Fruit fly (Drosophila melanogaster) whole organism, embryonic: ENCODE results near the gene Polr3H.

Experiments used
- Abd-B ChIP-seq: fragments of 200-800 bp; sonication (Bioruptor generic); optimal IDR thresholded peaks from 2 replicates; lab custom pipeline; 2018; ENCODE audit warnings: missing biosample characterization, mild to moderate bottlenecking, missing genetic modification characterization, moderate library complexity
- CG10147 ChIP-seq: fragments of 200-800 bp; sonication (Bioruptor generic); optimal IDR thresholded peaks from 2 replicates; lab custom pipeline; 2019; ENCODE audit warnings: missing biosample characterization, mild to moderate bottlenecking, missing genetic modification characterization, moderate library complexity
- CG10959 ChIP-seq: fragments of 200-800 bp; sonication (Bioruptor generic); IDR thresholded peaks from 2 replicates; pipeline ENCODE4 v1.3.6; 2022; ENCODE audit warnings: missing biosample characterization, missing genetic modification characterization
- CG11504 ChIP-seq: fragments of 200-800 bp; sonication (Bioruptor generic); optimal IDR thresholded peaks from 3 replicates; lab custom pipeline; 2019; ENCODE audit warnings: missing biosample characterization, mild to moderate bottlenecking, missing genetic modification characterization, moderate library complexity
- CG11560 ChIP-seq: fragments of 200-800 bp; sonication (Bioruptor generic); IDR thresholded peaks from 3 replicates; pipeline ENCODE4 v1.3.6; 2022; ENCODE audit warnings: missing biosample characterization, missing genetic modification characterization
- CG12155 ChIP-seq: fragments of 200-800 bp; sonication (Bioruptor generic); optimal IDR thresholded peaks from 3 replicates; lab custom pipeline; 2016; ENCODE audit warnings: missing biosample characterization, missing genetic modification characterization
- CG12659 ChIP-seq: fragments of 200-800 bp; sonication (Bioruptor generic); optimal IDR thresholded peaks from 3 replicates; lab custom pipeline; 2017; ENCODE audit warnings: mild to moderate bottlenecking, missing biosample characterization, missing genetic modification reagents, missing genetic modification characterization
- CG14710 ChIP-seq: fragments of 200-800 bp; sonication (Bioruptor generic); optimal IDR thresholded peaks from 3 replicates; lab custom pipeline; 2019; ENCODE audit warnings: missing biosample characterization, mild to moderate bottlenecking, missing genetic modification characterization, moderate library complexity
- CG15073 ChIP-seq: fragments of 200-800 bp; sonication (Bioruptor generic); optimal IDR thresholded peaks from 2 replicates; lab custom pipeline; 2016; ENCODE audit warnings: missing biosample characterization, missing genetic modification characterization
- CG15514 ChIP-seq: fragments of 200-800 bp; sonication (Bioruptor generic); optimal IDR thresholded peaks from 3 replicates; lab custom pipeline; 2017; ENCODE audit warnings: missing biosample characterization, missing genetic modification characterization, mild to moderate bottlenecking, moderate library complexity, missing genetic modification reagents
- CG15601 ChIP-seq: fragments of 200-800 bp; sonication (Bioruptor generic); optimal IDR thresholded peaks from 3 replicates; lab custom pipeline; 2019; ENCODE audit warnings: missing biosample characterization, mild to moderate bottlenecking, missing genetic modification characterization, moderate library complexity
- CG2116 ChIP-seq: fragments of 200-800 bp; sonication (Bioruptor generic); optimal IDR thresholded peaks from 3 replicates; lab custom pipeline; 2018; ENCODE audit warnings: missing biosample characterization, mild to moderate bottlenecking, missing genetic modification characterization
- CG2120 ChIP-seq: fragments of 200-800 bp; sonication (Bioruptor generic); optimal IDR thresholded peaks from 3 replicates; lab custom pipeline; 2016; ENCODE audit warnings: missing biosample characterization, missing genetic modification characterization
- CG2199 ChIP-seq: fragments of 200-800 bp; sonication (Bioruptor generic); IDR thresholded peaks from 3 replicates; pipeline ENCODE4 v1.3.6; 2022; ENCODE audit warnings: missing biosample characterization, missing genetic modification characterization
- CG3065 ChIP-seq: fragments of 200-800 bp; sonication (Bioruptor generic); optimal IDR thresholded peaks from 2 replicates; lab custom pipeline; 2016; ENCODE audit warnings: missing biosample characterization, missing genetic modification characterization
- CG31365 ChIP-seq: fragments of 200-800 bp; sonication (Bioruptor generic); optimal IDR thresholded peaks from 2 replicates; lab custom pipeline; 2018; ENCODE audit warnings: missing biosample characterization, mild to moderate bottlenecking, missing genetic modification characterization
- CG32532 ChIP-seq: fragments of 200-800 bp; sonication (Bioruptor generic); IDR thresholded peaks from 2 replicates; pipeline ENCODE4 v1.3.6; 2022; ENCODE audit warnings: missing biosample characterization, missing genetic modification characterization
- CG33213 ChIP-seq: fragments of 200-800 bp; sonication (Bioruptor generic); optimal IDR thresholded peaks from 3 replicates; lab custom pipeline; 2016; ENCODE audit warnings: missing biosample characterization, missing genetic modification characterization
- CG4282 ChIP-seq: fragments of 200-800 bp; sonication (Bioruptor generic); optimal IDR thresholded peaks from 2 replicates; lab custom pipeline; 2016; ENCODE audit warnings: missing biosample characterization, missing genetic modification characterization
- CG4617 ChIP-seq: fragments of 200-800 bp; sonication (Bioruptor generic); optimal IDR thresholded peaks from 3 replicates; lab custom pipeline; 2016; ENCODE audit warnings: missing biosample characterization, missing genetic modification characterization, borderline replicate concordance
- CG6791 ChIP-seq: fragments of 200-800 bp; sonication (Bioruptor generic); IDR thresholded peaks from 3 replicates; pipeline ENCODE4 v1.3.6; 2022; ENCODE audit warnings: missing biosample characterization, missing genetic modification characterization; ENCODE audit not compliant: partially characterized antibody
- CG8924 ChIP-seq: fragments of 200-800 bp; optimal IDR thresholded peaks from 3 replicates; lab custom pipeline; 2019; ENCODE audit warnings: missing biosample characterization, mild to moderate bottlenecking, missing genetic modification characterization, moderate library complexity
- CG9797 ChIP-seq: fragments of 200-800 bp; sonication (Bioruptor generic); optimal IDR thresholded peaks from 3 replicates; lab custom pipeline; 2018; ENCODE audit warnings: missing biosample characterization, mild to moderate bottlenecking, missing genetic modification characterization
- CTCF ChIP-seq: fragments of 200-800 bp; sonication (Bioruptor generic); optimal IDR thresholded peaks from 2 replicates; lab custom pipeline; 2017; ENCODE audit warnings: missing biosample characterization, mild to moderate bottlenecking, missing genetic modification characterization, moderate library complexity
- Dek ChIP-seq: fragments of 200-800 bp; sonication (Bioruptor generic); optimal IDR thresholded peaks from 3 replicates; lab custom pipeline; 2019; ENCODE audit warnings: missing biosample characterization, mild to moderate bottlenecking, missing genetic modification characterization, moderate library complexity
- Dp ChIP-seq: fragments of 200-800 bp; sonication (Bioruptor generic); optimal IDR thresholded peaks from 2 replicates; lab custom pipeline; 2018; ENCODE audit warnings: missing biosample characterization, mild to moderate bottlenecking, missing genetic modification characterization, moderate library complexity
- E2f1 ChIP-seq: fragments of 200-800 bp; sonication (Bioruptor generic); IDR thresholded peaks from 2 replicates; pipeline ENCODE4 v1.3.6; 2022; ENCODE audit warnings: missing biosample characterization, missing genetic modification characterization
- Elba2 ChIP-seq: fragments of 200-800 bp; sonication (Bioruptor generic); optimal IDR thresholded peaks from 3 replicates; lab custom pipeline; 2016; ENCODE audit warnings: missing biosample characterization, missing genetic modification characterization
- Ets65A ChIP-seq: fragments of 200-800 bp; sonication (Bioruptor generic); peaks from one replicate; lab custom pipeline; 2016; ENCODE audit warnings: missing biosample characterization, missing genetic modification characterization
- Ets97D ChIP-seq: fragments of 200-800 bp; sonication (Bioruptor generic); optimal IDR thresholded peaks from 3 replicates; lab custom pipeline; 2016; ENCODE audit warnings: missing biosample characterization, missing genetic modification characterization
- HmgD ChIP-seq: fragments of 200-800 bp; sonication (Bioruptor generic); optimal IDR thresholded peaks from 3 replicates; lab custom pipeline; 2016; ENCODE audit warnings: missing biosample characterization, missing genetic modification characterization
- Lhr ChIP-seq: fragments of 200-800 bp; sonication (Bioruptor generic); optimal IDR thresholded peaks from 3 replicates; lab custom pipeline; 2017; ENCODE audit warnings: mild to moderate bottlenecking, missing biosample characterization, missing genetic modification reagents, missing genetic modification characterization
- MESR4 ChIP-seq: fragments of 200-800 bp; sonication (Bioruptor generic); optimal IDR thresholded peaks from 2 replicates; lab custom pipeline; 2018; ENCODE audit warnings: missing biosample characterization, mild to moderate bottlenecking, missing genetic modification characterization, moderate library complexity
- NC2β ChIP-seq: fragments of 200-800 bp; sonication (Bioruptor generic); optimal IDR thresholded peaks from 2 replicates; lab custom pipeline; 2016; ENCODE audit warnings: missing biosample characterization, missing genetic modification characterization
- Nf-YC ChIP-seq: fragments of 200-800 bp; optimal IDR thresholded peaks from 3 replicates; lab custom pipeline; 2019; ENCODE audit warnings: missing biosample characterization, mild to moderate bottlenecking, missing genetic modification characterization, moderate library complexity
- Pdp1 ChIP-seq, 2 experiments: fragments of 200-800 bp; sonication (Bioruptor generic); optimal IDR thresholded peaks; 3 replicates each; lab custom pipeline; 2016; ENCODE audit warnings: missing biosample characterization in 2 of 2, missing genetic modification characterization in 2 of 2, mild to moderate bottlenecking in 1 of 2, moderate library complexity in 1 of 2
- Rfx ChIP-seq: fragments of 200-800 bp; sonication (Bioruptor generic); IDR thresholded peaks from 2 replicates; pipeline ENCODE4 v1.3.6; 2022; ENCODE audit warnings: missing biosample characterization, missing genetic modification characterization
- bsh ChIP-seq, 2 experiments: fragments of 200-800 bp; sonication (Bioruptor generic); optimal IDR thresholded peaks; 2 replicates each; lab custom pipeline; 2017 to 2018; ENCODE audit warnings: mild to moderate bottlenecking in 2 of 2, missing biosample characterization in 2 of 2, missing genetic modification characterization in 2 of 2, moderate library complexity in 1 of 2
- dati ChIP-seq: fragments of 200-800 bp; sonication (Bioruptor generic); IDR thresholded peaks from 2 replicates; pipeline ENCODE4 v1.3.6; 2022; ENCODE audit warnings: missing biosample characterization, missing genetic modification characterization
- emc ChIP-seq: fragments of 200-800 bp; sonication (Bioruptor generic); optimal IDR thresholded peaks from 2 replicates; lab custom pipeline; 2016; ENCODE audit warnings: missing biosample characterization, missing genetic modification characterization
- gro ChIP-seq: fragments of 200-800 bp; sonication (Bioruptor generic); optimal IDR thresholded peaks from 2 replicates; lab custom pipeline; 2016; ENCODE audit warnings: missing biosample characterization, missing genetic modification characterization
- lola ChIP-seq, 3 experiments: fragments of >200 bp in 2 of 3; fragments of 200-800 bp in 1 of 3; sonication (Bioruptor generic) in 1 of 3; optimal IDR thresholded peaks; 2 replicates each; lab custom pipeline; 2017 to 2019; ENCODE audit warnings: missing biosample characterization in 3 of 3, missing genetic modification characterization in 3 of 3, mild to moderate bottlenecking in 1 of 3, moderate library complexity in 1 of 3
- nerfin-1 ChIP-seq: fragments of 200-800 bp; sonication (Bioruptor generic); optimal IDR thresholded peaks from 3 replicates; lab custom pipeline; 2019; ENCODE audit warnings: missing biosample characterization, mild to moderate bottlenecking, missing genetic modification characterization, moderate library complexity
- otp ChIP-seq: fragments of 200-800 bp; sonication (Bioruptor generic); IDR thresholded peaks from 3 replicates; pipeline ENCODE4, ENCODE4 v1.3.6; 2022; ENCODE audit warnings: missing biosample characterization, missing genetic modification characterization
- pita ChIP-seq: fragments of 200-800 bp; sonication (Bioruptor generic); optimal IDR thresholded peaks from 2 replicates; lab custom pipeline; 2017; ENCODE audit warnings: missing biosample characterization, mild to moderate bottlenecking, missing genetic modification characterization
- pnt ChIP-seq: fragments of 200-800 bp; sonication (Bioruptor generic); optimal IDR thresholded peaks from 3 replicates; lab custom pipeline; 2016; ENCODE audit warnings: missing biosample characterization, missing genetic modification characterization
- sd ChIP-seq: fragments of 200-800 bp; sonication (Bioruptor generic); optimal IDR thresholded peaks from 3 replicates; lab custom pipeline; 2018; ENCODE audit warnings: missing biosample characterization, mild to moderate bottlenecking, missing genetic modification characterization, moderate library complexity
- stwl ChIP-seq: fragments of 200-800 bp; sonication (Bioruptor generic); optimal IDR thresholded peaks from 3 replicates; lab custom pipeline; 2018; ENCODE audit warnings: missing biosample characterization, mild to moderate bottlenecking, missing genetic modification characterization, moderate library complexity
- trem ChIP-seq: fragments of 200-800 bp; optimal IDR thresholded peaks from 3 replicates; lab custom pipeline; 2019; ENCODE audit warnings: missing biosample characterization, mild to moderate bottlenecking, missing genetic modification characterization, moderate library complexity
- usp ChIP-seq: fragments of >200 bp; optimal IDR thresholded peaks from 2 replicates; lab custom pipeline; 2017; ENCODE audit warnings: missing biosample characterization, missing genetic modification characterization

Polr3H gene

dm6 chr3L:11681794-11682193 is 33.2 kb downstream of the Polr3H start, which contains the start of gene TfIIEalpha (continued):
- peak; percentile 83 for TF ChIP-seq Dp
- peak; percentile 91 for TF ChIP-seq CG4617 (GFP tag; lab: Kevin White, UChicago)
- TF ChIP-seq Lhr (GFP tag; lab: Kevin White, UChicago) = peak; percentile 91
- TF ChIP-seq nerfin-1 (tag; lab: Kevin White, UChicago) = peak; percentile 11
- TF ChIP-seq lola (GFP tag; optimal IDR thresholded peaks at IDR 0.05; lab: Kevin White, UChicago) = peak in 1 of 3 experiments; percentile 2
- TF ChIP-seq CG2199 (GFP tag; lab: Robert Waterston, UW) = peak; percentile 59; the same call in 1 of the 3 replicates
- no peak for TF ChIP-seq dati (GFP tag; lab: Robert Waterston, UW)
- peak; percentile 26 for TF ChIP-seq Elba2 (GFP tag; lab: Kevin White, UChicago)
- peak; percentile 56 for TF ChIP-seq CG6791
- peak; percentile 45; the same call in 1 of the 3 replicates for TF ChIP-seq CG11560 (tag; lab: Robert Waterston, UW)
- TF ChIP-seq pnt (GFP tag; lab: Kevin White, UChicago) = no peak
- TF ChIP-seq Abd-B = no peak
- peak; percentile 23 for TF ChIP-seq Nf-YC (tag; lab: Kevin White, UChicago)
- peak; percentile 71 for TF ChIP-seq CG33213 (GFP tag; lab: Kevin White, UChicago)
- TF ChIP-seq Pdp1 (GFP tag; optimal IDR thresholded peaks at IDR 0.05; lab: Kevin White, UChicago) = peak in 1 of 2 experiments; percentile 56
- TF ChIP-seq Ets65A (GFP tag; lab: Kevin White, UChicago) = peak; percentile 76
- no peak for TF ChIP-seq usp (GFP tag; lab: Kevin White, UChicago)
- no peak for TF ChIP-seq emc (GFP tag; lab: Kevin White, UChicago)
- peak; percentile 78 for TF ChIP-seq sd (tag; lab: Kevin White, UChicago)
- peak; percentile 46 for TF ChIP-seq gro
- TF ChIP-seq Dek (tag; lab: Kevin White, UChicago) = peak; percentile 45
- peak; percentile 49; the same call in 1 of the 2 replicates for TF ChIP-seq Rfx
- peak; percentile 2 for TF ChIP-seq CG10147
- TF ChIP-seq NC2β (GFP tag; lab: Kevin White, UChicago) = peak; percentile 17
- TF ChIP-seq bsh (GFP tag; optimal IDR thresholded peaks at IDR 0.05; lab: Kevin White, UChicago) = no peak
- TF ChIP-seq stwl (tag; lab: Kevin White, UChicago) = peak; percentile 68
- TF ChIP-seq HmgD (GFP tag; lab: Kevin White, UChicago) = peak; percentile 69
- TF ChIP-seq CG14710 (tag; lab: Kevin White, UChicago) = peak; percentile 38
- peak; percentile 49; the same call in 1 of the 2 replicates for TF ChIP-seq E2f1 (GFP tag; lab: Robert Waterston, UW)
- TF ChIP-seq Ets97D (GFP tag; lab: Kevin White, UChicago) = peak; percentile 84
- no peak for TF ChIP-seq CG10959
- peak; percentile 38 for TF ChIP-seq CG2116
- no peak for TF ChIP-seq CG3065 (GFP tag; lab: Kevin White, UChicago)
- peak; percentile 60 for TF ChIP-seq CG12659 (GFP tag; lab: Kevin White, UChicago)
- TF ChIP-seq CG2120 (GFP tag; lab: Kevin White, UChicago) = peak; percentile 37
- TF ChIP-seq trem (tag; lab: Kevin White, UChicago) = peak; percentile 62
- peak; percentile 76 for TF ChIP-seq MESR4
- peak; percentile 81 for TF ChIP-seq pita (GFP tag; lab: Kevin White, UChicago)
- TF ChIP-seq CG31365 (tag; lab: Kevin White, UChicago) = no peak
- peak; percentile 73 for TF ChIP-seq CG15514
- TF ChIP-seq CG12155 (GFP tag; lab: Kevin White, UChicago) = no peak
- no peak for TF ChIP-seq otp
- TF ChIP-seq CG15073 (GFP tag; lab: Kevin White, UChicago) = no peak
- no peak for TF ChIP-seq CG8924 (tag; lab: Kevin White, UChicago)
- peak; percentile 16 for TF ChIP-seq CTCF (GFP tag; lab: Kevin White, UChicago)
- TF ChIP-seq CG15601 (tag; lab: Kevin White, UChicago) = peak; percentile 42
- TF ChIP-seq CG11504 (tag; lab: Kevin White, UChicago) = peak; percentile 39
- no peak for TF ChIP-seq CG4282 (GFP tag; lab: Kevin White, UChicago)
- peak; percentile 88 for TF ChIP-seq CG9797 (GFP tag; lab: Kevin White, UChicago)
- peak; percentile 41; the same call in 1 of the 2 replicates for TF ChIP-seq CG32532
